Worm (Caenorhabditis elegans) whole organism, L3 larva: ENCODE data around the gene F17C8.7.

Experiments used
- R02D3.7 ChIP-seq: fragments of 150-350 bp; optimal IDR thresholded peaks from 2 replicates; lab custom pipeline; 2014; ENCODE audit warnings: missing biosample characterization, missing genetic modification characterization
- ZK546.5 ChIP-seq: sonication (generic microtip); optimal IDR thresholded peaks from 2 replicates; lab custom pipeline; 2017; ENCODE audit warnings: missing biosample characterization, missing genetic modification characterization
- aly-2 ChIP-seq: fragments of 150-350 bp; optimal IDR thresholded peaks from 2 replicates; lab custom pipeline; 2014; ENCODE audit warnings: missing biosample characterization, missing genetic modification characterization
- ama-1 ChIP-seq: fragments of 150-350 bp; optimal IDR thresholded peaks from 2 replicates; lab custom pipeline; 2018
- ceh-16 ChIP-seq: sonication (generic microtip); optimal IDR thresholded peaks from 2 replicates; lab custom pipeline; 2017; ENCODE audit warnings: missing biosample characterization, missing genetic modification characterization
- ceh-28 ChIP-seq: fragments of 150-350 bp; optimal IDR thresholded peaks from 2 replicates; lab custom pipeline; 2014; ENCODE audit warnings: missing biosample characterization, missing genetic modification reagents, missing genetic modification characterization
- ceh-82 ChIP-seq: fragments of 150-350 bp; optimal IDR thresholded peaks from 2 replicates; lab custom pipeline; 2014; ENCODE audit warnings: missing biosample characterization, missing genetic modification characterization
- ceh-9 ChIP-seq: sonication (generic microtip); optimal IDR thresholded peaks from 2 replicates; lab custom pipeline; 2018; ENCODE audit warnings: missing biosample characterization, missing genetic modification characterization
- daf-12 ChIP-seq: fragments of 150-350 bp; optimal IDR thresholded peaks from 2 replicates; lab custom pipeline; 2014; ENCODE audit warnings: missing biosample characterization, missing genetic modification reagents, missing genetic modification characterization
- egl-27 ChIP-seq: sonication (generic microtip); optimal IDR thresholded peaks from 4 replicates; lab custom pipeline; 2017; ENCODE audit warnings: missing biosample characterization, missing genetic modification reagents, missing genetic modification characterization
- egl-5 ChIP-seq: fragments of 150-350 bp; optimal IDR thresholded peaks from 2 replicates; lab custom pipeline; 2017; ENCODE audit warnings: missing biosample characterization, missing genetic modification reagents, missing genetic modification characterization, inconsistent platforms
- elt-1 ChIP-seq: fragments of 150-350 bp; optimal IDR thresholded peaks from 2 replicates; lab custom pipeline; 2014; ENCODE audit warnings: missing biosample characterization, missing genetic modification characterization
- elt-2 ChIP-seq: sonication (generic microtip); optimal IDR thresholded peaks from 2 replicates; lab custom pipeline; 2016; ENCODE audit warnings: missing genetic modification reagents, mild to moderate bottlenecking, missing genetic modification characterization, missing compliant biosample characterization
- elt-3 ChIP-seq, 3 experiments: fragments of 150-350 bp in 1 of 3; sonication (generic microtip) in 2 of 3; optimal IDR thresholded peaks; 2 replicates in 2 of 3; 4 replicates in 1 of 3; lab custom pipeline; 2014 to 2017; ENCODE audit warnings: missing biosample characterization in 3 of 3, missing genetic modification characterization in 3 of 3
- eor-1 ChIP-seq, 2 experiments: fragments of 150-350 bp; optimal IDR thresholded peaks; 2 replicates each; lab custom pipeline; 2014 to 2018; ENCODE audit warnings: missing biosample characterization in 2 of 2, missing genetic modification characterization in 2 of 2
- fkh-10 ChIP-seq: sonication (generic microtip); optimal IDR thresholded peaks from 2 replicates; lab custom pipeline; 2017; ENCODE audit warnings: missing biosample characterization, missing genetic modification reagents, missing genetic modification characterization
- fkh-2 ChIP-seq: fragments of 150-350 bp; optimal IDR thresholded peaks from 2 replicates; lab custom pipeline; 2014; ENCODE audit warnings: missing biosample characterization, missing genetic modification reagents, missing genetic modification characterization
- fos-1 ChIP-seq: fragments of 150-350 bp; optimal IDR thresholded peaks from 2 replicates; lab custom pipeline; 2014; ENCODE audit warnings: missing biosample characterization, missing genetic modification characterization
- hmg-11 ChIP-seq: sonication (generic microtip); optimal IDR thresholded peaks from 2 replicates; lab custom pipeline; 2016; ENCODE audit warnings: missing genetic modification characterization, missing compliant biosample characterization
- jun-1 ChIP-seq: fragments of 150-350 bp; optimal IDR thresholded peaks from 2 replicates; lab custom pipeline; 2014; ENCODE audit warnings: missing biosample characterization, missing genetic modification reagents, missing genetic modification characterization
- lin-15B ChIP-seq: fragments of 150-350 bp; optimal IDR thresholded peaks from 2 replicates; lab custom pipeline; 2014; ENCODE audit warnings: missing biosample characterization, missing genetic modification characterization
- lin-39 ChIP-seq: fragments of 150-350 bp; optimal IDR thresholded peaks from 2 replicates; lab custom pipeline; 2018; ENCODE audit warnings: missing biosample characterization, missing genetic modification reagents, missing genetic modification characterization
- lsy-12 ChIP-seq: sonication (generic microtip); optimal IDR thresholded peaks from 2 replicates; lab custom pipeline; 2016; ENCODE audit warnings: mild to moderate bottlenecking, missing genetic modification characterization, missing compliant biosample characterization
- mdl-1 ChIP-seq: fragments of 150-350 bp; optimal IDR thresholded peaks from 2 replicates; lab custom pipeline; 2014; ENCODE audit warnings: missing biosample characterization, missing genetic modification characterization
- mml-1 ChIP-seq: fragments of 150-350 bp; sonication (generic microtip); optimal IDR thresholded peaks from 3 replicates; lab custom pipeline; 2014; ENCODE audit warnings: missing biosample characterization, missing genetic modification characterization
- nfya-1 ChIP-seq: sonication (generic microtip); optimal IDR thresholded peaks from 2 replicates; lab custom pipeline; 2017; ENCODE audit warnings: missing genetic modification characterization, mild to moderate bottlenecking, missing compliant biosample characterization, antibody characterized with exemption, moderate library complexity; ENCODE audit not compliant: insufficient read depth
- nhr-11 ChIP-seq: fragments of 150-350 bp; optimal IDR thresholded peaks from 2 replicates; lab custom pipeline; 2014; ENCODE audit warnings: missing biosample characterization, missing genetic modification characterization
- nhr-12 ChIP-seq: fragments of 150-350 bp; optimal IDR thresholded peaks from 2 replicates; lab custom pipeline; 2014; ENCODE audit warnings: missing biosample characterization, missing genetic modification characterization
- nhr-23 ChIP-seq: fragments of 150-350 bp; optimal IDR thresholded peaks from 2 replicates; lab custom pipeline; 2014; ENCODE audit warnings: missing biosample characterization, missing genetic modification reagents, missing genetic modification characterization
- nhr-237 ChIP-seq: fragments of 150-350 bp; optimal IDR thresholded peaks from 2 replicates; lab custom pipeline; 2014; ENCODE audit warnings: missing biosample characterization, missing genetic modification characterization
- nhr-25 ChIP-seq: sonication (generic microtip); optimal IDR thresholded peaks from 2 replicates; lab custom pipeline; 2017; ENCODE audit warnings: missing biosample characterization, missing genetic modification characterization
- nhr-28 ChIP-seq: fragments of 150-350 bp; optimal IDR thresholded peaks from 2 replicates; lab custom pipeline; 2014; ENCODE audit warnings: missing biosample characterization, missing genetic modification characterization
- nhr-43 ChIP-seq: sonication (generic microtip); optimal IDR thresholded peaks from 2 replicates; lab custom pipeline; 2016; ENCODE audit warnings: mild to moderate bottlenecking, missing genetic modification characterization, missing compliant biosample characterization; ENCODE audit not compliant: poor library complexity, severe bottlenecking
- nhr-67 ChIP-seq: fragments of 150-350 bp; optimal IDR thresholded peaks from 2 replicates; lab custom pipeline; 2014; ENCODE audit warnings: missing biosample characterization, missing genetic modification characterization
- nhr-76 ChIP-seq: fragments of 150-350 bp; sonication (generic microtip); optimal IDR thresholded peaks from 5 replicates; lab custom pipeline; 2014; ENCODE audit warnings: missing biosample characterization, missing genetic modification characterization
- nhr-77 ChIP-seq: fragments of 150-350 bp; optimal IDR thresholded peaks from 2 replicates; lab custom pipeline; 2014; ENCODE audit warnings: missing biosample characterization, missing genetic modification characterization
- pha-4 ChIP-seq: fragments of 150-350 bp; optimal IDR thresholded peaks from 2 replicates; lab custom pipeline; 2014; ENCODE audit warnings: missing biosample characterization, missing genetic modification reagents, missing genetic modification characterization
- pqm-1 ChIP-seq: fragments of 150-350 bp; optimal IDR thresholded peaks from 2 replicates; lab custom pipeline; 2017; ENCODE audit warnings: missing biosample characterization, missing genetic modification characterization, inconsistent platforms
- sea-2 ChIP-seq: fragments of 150-350 bp; sonication (generic microtip); optimal IDR thresholded peaks from 4 replicates; lab custom pipeline; 2014; ENCODE audit warnings: missing biosample characterization, missing genetic modification reagents, missing genetic modification characterization
- skn-1 ChIP-seq: fragments of 150-350 bp; optimal IDR thresholded peaks from 2 replicates; lab custom pipeline; 2014; ENCODE audit warnings: missing biosample characterization, missing genetic modification characterization
- snpc-4 ChIP-seq: fragments of 150-350 bp; optimal IDR thresholded peaks from 2 replicates; lab custom pipeline; 2014; ENCODE audit warnings: missing biosample characterization, missing genetic modification characterization
- tbx-2 ChIP-seq: sonication (generic microtip); optimal IDR thresholded peaks from 2 replicates; lab custom pipeline; 2016; ENCODE audit warnings: mild to moderate bottlenecking, missing genetic modification characterization, missing compliant biosample characterization
- unc-39 ChIP-seq: sonication (generic microtip); optimal IDR thresholded peaks from 4 replicates; lab custom pipeline; 2017; ENCODE audit warnings: missing biosample characterization, missing genetic modification characterization
- unc-62 ChIP-seq: fragments of 150-350 bp; sonication (generic microtip); optimal IDR thresholded peaks from 4 replicates; lab custom pipeline; 2014; ENCODE audit warnings: missing biosample characterization, missing genetic modification reagents, missing genetic modification characterization
- zag-1 ChIP-seq: fragments of 150-350 bp; optimal IDR thresholded peaks from 2 replicates; lab custom pipeline; 2014; ENCODE audit warnings: missing biosample characterization, missing genetic modification characterization
- ztf-11 ChIP-seq: fragments of 150-350 bp; optimal IDR thresholded peaks from 2 replicates; lab custom pipeline; 2014; ENCODE audit warnings: missing biosample characterization, missing genetic modification characterization
- ztf-4 ChIP-seq: fragments of 150-350 bp; optimal IDR thresholded peaks from 2 replicates; lab custom pipeline; 2014; ENCODE audit warnings: missing biosample characterization, missing genetic modification characterization

The F17C8.7 gene

ce11 chrIII:4754001-4754561, 18.5 kb downstream of the F17C8.7 start, which contains the start of the genes rps-0 and rbg-3:
Gene rps-0 (minus strand): TSS chrIII:4754051.
Gene rbg-3 (plus strand): TSS chrIII:4754424.
- TF ChIP-seq nhr-76 (no peak), ceh-9 (no peak), unc-62 (GFP tag; lab: Kevin White, UChicago) (peak; percentile 53), pqm-1 (peak; percentile 69), eor-1 (tag; optimal IDR thresholded peaks at IDR 0.05; lab: Kevin White, UChicago) (no peak), snpc-4 (tag; lab: Kevin White, UChicago) (peak; percentile 84), unc-39 (tag; lab: Kevin White, UChicago) (no peak), nhr-25 (tag; lab: Kevin White, UChicago) (peak; percentile 92), fos-1 (tag; lab: Kevin White, UChicago) (no peak), zag-1 (tag; lab: Kevin White, UChicago) (peak; percentile 13), ceh-82 (no peak), aly-2 (no peak), lsy-12 (peak; percentile 86), nhr-67 (no peak), fkh-10 (GFP tag; lab: Kevin White, UChicago) (peak; percentile 38), ztf-4 (tag; lab: Kevin White, UChicago) (no peak), elt-2 (tag; lab: Kevin White, UChicago) (peak; percentile 63), elt-3 (tag; optimal IDR thresholded peaks at IDR 0.05; lab: Kevin White, UChicago) (peak in 1 of 3 experiments; percentile 23), jun-1 (tag; lab: Kevin White, UChicago) (peak; percentile 86), lin-15B (tag; lab: Kevin White, UChicago) (peak; percentile 97), lin-39 (tag; lab: Kevin White, UChicago) (peak; percentile 93), egl-27 (tag; lab: Kevin White, UChicago) (peak; percentile 51), nhr-23 (tag; lab: Kevin White, UChicago) (peak; percentile 96), tbx-2 (peak; percentile 66), ceh-16 (tag; lab: Kevin White, UChicago) (no peak), ceh-28 (tag; lab: Kevin White, UChicago) (peak; percentile 81), nhr-77 (tag; lab: Kevin White, UChicago) (peak; percentile 46), nhr-43 (tag; lab: Kevin White, UChicago) (peak; percentile 82), fkh-2 (no peak), nhr-237 (tag; lab: Kevin White, UChicago) (no peak), R02D3.7 (tag; lab: Kevin White, UChicago) (peak; percentile 99), hmg-11 (tag; lab: Kevin White, UChicago) (peak; percentile 75), ama-1 (peak; percentile 41), elt-1 (tag; lab: Kevin White, UChicago) (peak; percentile 27), nfya-1 (peak; percentile 96), ZK546.5 (peak; percentile 29), egl-5 (tag; lab: Kevin White, UChicago) (peak; percentile 85), daf-12 (tag; lab: Kevin White, UChicago) (no peak), nhr-11 (peak; percentile 64), nhr-12 (tag; lab: Kevin White, UChicago) (no peak), skn-1 (tag; lab: Kevin White, UChicago) (peak; percentile 62), sea-2 (GFP tag; lab: Kevin White, UChicago) (no peak), mml-1 (tag; lab: Kevin White, UChicago) (no peak), mdl-1 (no peak), nhr-28 (tag; lab: Kevin White, UChicago) (no peak), ztf-11 (tag; lab: Kevin White, UChicago) (no peak), pha-4 (tag; lab: Kevin White, UChicago) (peak; percentile 97)
